Fruit fly (Drosophila melanogaster): Measurements from ENCODE around the gene Femcoat.
A peak's percentile ranks its signal among the peaks of the same experiment; 100 is the strongest.

Femcoat gene

dm6 chrX:4205346-4206178 lies 37.1 kb downstream of the Femcoat start, which contains the start of gene Fas2 (continued):
- peak; percentile 9 for TF ChIP-seq CG6683 (GFP tag; optimal IDR thresholded peaks at IDR 0.05)
- TF ChIP-seq CG17612 (GFP tag; IDR thresholded peaks at IDR 0.05): no peak
- peak; percentile 10 for TF ChIP-seq run (tag; optimal IDR thresholded peaks at IDR 0.05)
- no peak for TF ChIP-seq eyg (GFP tag; optimal IDR thresholded peaks at IDR 0.05)
- no peak for TF ChIP-seq Rx (GFP tag; IDR thresholded peaks at IDR 0.05)
- no peak for TF ChIP-seq CG16815 (GFP tag; optimal IDR thresholded peaks at IDR 0.05)
- TF ChIP-seq CG9215 (GFP tag; IDR thresholded peaks at IDR 0.05): no peak
- TF ChIP-seq unc-4 (GFP tag; IDR thresholded peaks at IDR 0.05; ENCODE audit: partially characterized antibody): no peak
- TF ChIP-seq CG10979 (tag; optimal IDR thresholded peaks at IDR 0.05): peak; percentile 32
- no peak for TF ChIP-seq CG8478 (optimal IDR thresholded peaks at IDR 0.05)
- TF ChIP-seq Nf-YA (GFP tag; IDR thresholded peaks at IDR 0.05): no peak
- peak; percentile 75 for TF ChIP-seq CG2199 (GFP tag; IDR thresholded peaks at IDR 0.05)
- no peak for TF ChIP-seq Sry-δ (GFP tag; optimal IDR thresholded peaks at IDR 0.05)
- 0 out of 2 replicates have a peak, but pooled peaks have one; percentile 10 for TF ChIP-seq esg (GFP tag; conservative IDR thresholded peaks at IDR 0.05)
- TF ChIP-seq CG10654 (GFP tag; optimal IDR thresholded peaks at IDR 0.05): no peak
- TF ChIP-seq vnd (GFP tag; IDR thresholded peaks at IDR 0.05; ENCODE audit: partially characterized antibody): no peak
- no peak for TF ChIP-seq CG10565 (GFP tag; optimal IDR thresholded peaks at IDR 0.05)
- peak; percentile 25 for TF ChIP-seq Mad (GFP tag; optimal IDR thresholded peaks at IDR 0.05)
- TF ChIP-seq sima (GFP tag; optimal IDR thresholded peaks at IDR 0.05): no peak
- 0 out of 2 replicates have a peak, but pooled peaks have one; percentile 7 for TF ChIP-seq CG11696 (GFP tag; IDR thresholded peaks at IDR 0.05)
- peak; percentile 69 for TF ChIP-seq Opbp (GFP tag; IDR thresholded peaks at IDR 0.05; ENCODE audit: partially characterized antibody)
- TF ChIP-seq dimm (GFP tag; IDR thresholded peaks at IDR 0.05): no peak
- TF ChIP-seq CG17568 (GFP tag; optimal IDR thresholded peaks at IDR 0.05): peak; percentile 39
- peak; percentile 17 for TF ChIP-seq CG2120 (GFP tag; optimal IDR thresholded peaks at IDR 0.05)
- 0 out of 3 replicates have a peak, but pooled peaks have one; percentile 44 for TF ChIP-seq ken (GFP tag; IDR thresholded peaks at IDR 0.05)
- TF ChIP-seq Eip74EF (GFP tag; optimal IDR thresholded peaks at IDR 0.05): no peak
- no peak for TF ChIP-seq CG9876 (GFP tag; optimal IDR thresholded peaks at IDR 0.05)
- peak; percentile 27; the same call in 1 of the 2 replicates for TF ChIP-seq CG10366 (GFP tag; IDR thresholded peaks at IDR 0.05)
- TF ChIP-seq sc (optimal IDR thresholded peaks at IDR 0.05): no peak
- TF ChIP-seq sc (GFP tag; optimal IDR thresholded peaks at IDR 0.05): no peak
- TF ChIP-seq ERR (GFP tag; optimal IDR thresholded peaks at IDR 0.05): peak; percentile 62
- 0 out of 3 replicates have a peak, but pooled peaks have one; percentile 9 for TF ChIP-seq zen2 (GFP tag; IDR thresholded peaks at IDR 0.05; ENCODE audit: partially characterized antibody)
- TF ChIP-seq Mrtf (GFP tag; IDR thresholded peaks at IDR 0.05): no peak
- peak; percentile 50; the same call in 1 of the 2 replicates for TF ChIP-seq stc (GFP tag; IDR thresholded peaks at IDR 0.05)
- peak; percentile 5 to 31 for TF ChIP-seq bsh (GFP tag; optimal IDR thresholded peaks at IDR 0.05)
- peak; percentile 32 for TF ChIP-seq CG33557 (GFP tag; optimal IDR thresholded peaks at IDR 0.05)
- no peak for TF ChIP-seq CG31388 (GFP tag; optimal IDR thresholded peaks at IDR 0.05)
- TF ChIP-seq so (GFP tag; IDR thresholded peaks at IDR 0.05): peak; percentile 47; the same call in 2 of the 3 replicates
- TF ChIP-seq hth (optimal IDR thresholded peaks at IDR 0.05): no peak
- peak; percentile 11 for TF ChIP-seq CG12219 (GFP tag; optimal IDR thresholded peaks at IDR 0.05)
- peak; percentile 6 for TF ChIP-seq CG15601 (tag; optimal IDR thresholded peaks at IDR 0.05)
- TF ChIP-seq Dip2 (GFP tag; IDR thresholded peaks at IDR 0.05): no peak
- TF ChIP-seq dmrt11E (tag; optimal IDR thresholded peaks at IDR 0.05): no peak
- TF ChIP-seq ash1 (GFP tag; optimal IDR thresholded peaks at IDR 0.05): no peak
- peak; percentile 24 for TF ChIP-seq CG13296 (GFP tag; optimal IDR thresholded peaks at IDR 0.05)
- TF ChIP-seq exex (tag; optimal IDR thresholded peaks at IDR 0.05): no peak
- TF ChIP-seq CG8388 (GFP tag; optimal IDR thresholded peaks at IDR 0.05): no peak
- no peak for TF ChIP-seq Hey (tag; optimal IDR thresholded peaks at IDR 0.05)
- TF ChIP-seq tna (GFP tag; IDR thresholded peaks at IDR 0.05; ENCODE audit: partially characterized antibody): peak; percentile 48; the same call in 1 of the 2 replicates
